Worm (Caenorhabditis elegans) whole organism, late embryonic: ENCODE results near the gene myrf-2.

Experiments
- C38D4.7 ChIP-seq: fragments of 200-800 bp; sonication (Bioruptor generic); optimal IDR thresholded peaks from 2 replicates; lab custom pipeline; 2018; ENCODE audit warnings: mild to moderate bottlenecking, missing genetic modification characterization, moderate library complexity, missing compliant biosample characterization
- ama-1 ChIP-seq: fragments of 150-350 bp; optimal IDR thresholded peaks from 2 replicates; lab custom pipeline; 2014
- dmd-4 ChIP-seq: sonication (generic microtip); optimal IDR thresholded peaks from 2 replicates; lab custom pipeline; 2016; ENCODE audit warnings: borderline replicate concordance, missing genetic modification characterization, missing compliant biosample characterization
- dve-1 ChIP-seq: sonication (generic microtip); optimal IDR thresholded peaks from 2 replicates; lab custom pipeline; 2017; ENCODE audit warnings: antibody characterized with exemption, mild to moderate bottlenecking, missing genetic modification characterization, missing compliant biosample characterization
- eyg-1 ChIP-seq: sonication (generic microtip); optimal IDR thresholded peaks from 2 replicates; lab custom pipeline; 2016; ENCODE audit warnings: missing genotype, missing genetic modification characterization, missing compliant biosample characterization
- hlh-30 ChIP-seq: sonication (generic microtip); optimal IDR thresholded peaks from 2 replicates; lab custom pipeline; 2017; ENCODE audit warnings: antibody characterized with exemption, missing genetic modification characterization, missing compliant biosample characterization; ENCODE audit not compliant: insufficient read depth
- nhr-11 ChIP-seq: fragments of 150-350 bp; optimal IDR thresholded peaks from 2 replicates; lab custom pipeline; 2014; ENCODE audit warnings: missing biosample characterization, missing genetic modification characterization
- nhr-232 ChIP-seq: sonication (generic microtip); optimal IDR thresholded peaks from 2 replicates; lab custom pipeline; 2016; ENCODE audit warnings: missing genetic modification characterization, missing compliant biosample characterization

DNA sequence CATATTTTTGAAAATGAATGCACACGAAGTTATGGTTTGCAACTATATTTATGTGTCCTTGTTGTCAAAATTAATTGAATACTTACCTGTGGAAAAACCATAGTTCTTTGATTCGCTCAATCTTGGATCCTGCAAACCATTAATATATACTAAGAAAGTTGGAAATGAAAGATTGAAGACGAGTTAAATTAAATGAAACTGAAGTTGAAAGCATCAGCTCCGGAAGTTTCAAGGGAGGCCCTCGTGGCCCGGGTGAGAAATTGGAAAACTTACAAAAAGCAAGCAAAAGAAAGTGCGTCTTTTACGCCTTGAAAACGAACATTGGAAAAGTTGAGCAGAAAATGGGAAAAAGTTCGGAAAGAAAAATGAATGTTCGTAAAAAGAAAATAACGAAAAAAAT, 61.1 kb downstream of the myrf-2 start, which contains the start of gene unc-58:
- TF ChIP-seq dmd-4 (tag; lab: Kevin White, UChicago) (no peak), nhr-11 (tag; lab: Kevin White, UChicago) (no peak), eyg-1 (no peak), nhr-232 (tag; lab: Kevin White, UChicago) (no peak), C38D4.7 (GFP tag; lab: Kevin White, UChicago) (no peak), ama-1 (lab: Kevin White, UChicago) (no peak), dve-1 (no peak), hlh-30 (tag; lab: Kevin White, UChicago) (no peak)
